Worm (Caenorhabditis elegans) whole organism, young adult: ENCODE measurements around the gene somi-1.

ENCODE experiments used
- D2030.7 ChIP-seq: fragments of 200-800 bp; sonication (Bioruptor generic); IDR thresholded peaks from 2 replicates; pipeline ENCODE4 v1.3.6; 2022; ENCODE audit warnings: missing genetic modification reagents, missing genetic modification characterization, missing compliant biosample characterization
- F22D6.2 ChIP-seq: sonication (generic microtip); optimal IDR thresholded peaks from 2 replicates; lab custom pipeline; 2016; ENCODE audit warnings: mild to moderate bottlenecking, missing genetic modification characterization, missing compliant biosample characterization
- F23B12.7 ChIP-seq: sonication (generic microtip); optimal IDR thresholded peaks from 2 replicates; lab custom pipeline; 2017; ENCODE audit warnings: missing genetic modification characterization, mild to moderate bottlenecking, missing compliant biosample characterization, antibody characterized with exemption, moderate library complexity; ENCODE audit not compliant: insufficient read depth
- F52B5.7 ChIP-seq: sonication (generic microtip); optimal IDR thresholded peaks from 2 replicates; lab custom pipeline; 2016; ENCODE audit warnings: mild to moderate bottlenecking, missing genetic modification characterization, missing compliant biosample characterization
- F57A8.1 ChIP-seq: fragments of 200-800 bp; sonication (Bioruptor generic); optimal IDR thresholded peaks from 2 replicates; lab custom pipeline; 2018; ENCODE audit warnings: mild to moderate bottlenecking, missing genetic modification characterization, moderate library complexity, missing compliant biosample characterization
- K11D2.4 ChIP-seq: fragments of 200-800 bp; sonication (Bioruptor generic); IDR thresholded peaks from 2 replicates; pipeline ENCODE4 v1.3.6; 2022; ENCODE audit warnings: missing genetic modification reagents, missing genetic modification characterization, missing compliant biosample characterization
- T26A5.8 ChIP-seq: sonication (generic microtip); optimal IDR thresholded peaks from 2 replicates; lab custom pipeline; 2016; ENCODE audit warnings: missing genetic modification characterization, missing compliant biosample characterization
- Y56A3A.18 ChIP-seq: fragments of 200-800 bp; sonication (Bioruptor generic); IDR thresholded peaks from 2 replicates; pipeline ENCODE4 v1.3.6; 2022; ENCODE audit warnings: missing genetic modification reagents, missing genetic modification characterization, missing compliant biosample characterization
- ZK185.1 ChIP-seq: sonication (generic microtip); optimal IDR thresholded peaks from 2 replicates; lab custom pipeline; 2016; ENCODE audit warnings: mild to moderate bottlenecking, missing genetic modification characterization, missing compliant biosample characterization; ENCODE audit not compliant: poor library complexity, severe bottlenecking
- cebp-1 ChIP-seq, 2 experiments: fragments of 200-800 bp in 1 of 2; sonication (Bioruptor generic) in 1 of 2; sonication (generic microtip) in 1 of 2; IDR thresholded peaks in 1 of 2; optimal IDR thresholded peaks in 1 of 2; 2 replicates each; pipeline versions ENCODE4 v1.3.6 to Lab custom; 2017 to 2022; ENCODE audit warnings: missing compliant biosample characterization in 2 of 2, missing genetic modification characterization in 2 of 2, mild to moderate bottlenecking in 1 of 2, missing genetic modification reagents in 1 of 2, moderate library complexity in 1 of 2
- ceh-27 ChIP-seq: fragments of 200-800 bp; sonication (Bioruptor generic); optimal IDR thresholded peaks from 2 replicates; lab custom pipeline; 2018; ENCODE audit warnings: mild to moderate bottlenecking, missing genetic modification characterization, moderate library complexity, missing compliant biosample characterization
- dpff-1 ChIP-seq: sonication (generic microtip); optimal IDR thresholded peaks from 2 replicates; lab custom pipeline; 2017; ENCODE audit warnings: mild to moderate bottlenecking, missing genetic modification characterization, missing compliant biosample characterization
- dpl-1 ChIP-seq: fragments of 150-350 bp; optimal IDR thresholded peaks from 2 replicates; lab custom pipeline; 2014; ENCODE audit warnings: missing biosample characterization, missing genetic modification reagents, missing genetic modification characterization
- egl-44 ChIP-seq: fragments of 200-800 bp; sonication (Bioruptor generic); IDR thresholded peaks from 2 replicates; pipeline ENCODE4 v1.3.6; 2022; ENCODE audit warnings: missing genetic modification reagents, missing genetic modification characterization, missing compliant biosample characterization
- egrh-3 ChIP-seq: fragments of 200-800 bp; sonication (Bioruptor generic); IDR thresholded peaks from 2 replicates; pipeline ENCODE4 v1.3.6; 2022; ENCODE audit warnings: missing genetic modification reagents, missing genetic modification characterization, missing compliant biosample characterization
- ekl-4 ChIP-seq: fragments of 200-800 bp; sonication (Bioruptor generic); IDR thresholded peaks from 2 replicates; pipeline ENCODE4 v1.3.6; 2022; ENCODE audit warnings: missing genetic modification reagents, missing genetic modification characterization, missing compliant biosample characterization
- ets-4 ChIP-seq: fragments of 200-800 bp; sonication (Bioruptor generic); optimal IDR thresholded peaks from 2 replicates; lab custom pipeline; 2018; ENCODE audit warnings: mild to moderate bottlenecking, missing genetic modification characterization, missing compliant biosample characterization
- gei-17 ChIP-seq: fragments of 200-800 bp; sonication (Bioruptor generic); optimal IDR thresholded peaks from 2 replicates; lab custom pipeline; 2018; ENCODE audit warnings: mild to moderate bottlenecking, missing genetic modification characterization, missing compliant biosample characterization
- hmg-1.2 ChIP-seq: fragments of 200-800 bp; sonication (Bioruptor generic); IDR thresholded peaks from 2 replicates; pipeline ENCODE4 v1.3.6; 2022; ENCODE audit warnings: missing genetic modification reagents, missing genetic modification characterization, missing compliant biosample characterization
- let-607 ChIP-seq, 2 experiments: fragments of 200-800 bp in 1 of 2; sonication (Bioruptor generic) in 1 of 2; sonication (generic microtip) in 1 of 2; optimal IDR thresholded peaks; 2 replicates each; lab custom pipeline; 2016 to 2018; ENCODE audit warnings: mild to moderate bottlenecking in 2 of 2, missing compliant biosample characterization in 2 of 2, missing genetic modification characterization in 2 of 2, moderate library complexity in 2 of 2, missing genotype in 1 of 2
- lin-35 ChIP-seq, 3 experiments: fragments of 150-350 bp in 2 of 3; sonication (generic microtip) in 1 of 3; optimal IDR thresholded peaks; 2 replicates each; lab custom pipeline; 2014 to 2018; ENCODE audit warnings: missing biosample characterization in 3 of 3, missing genetic modification characterization in 3 of 3, missing genetic modification reagents in 3 of 3
- lin-40 ChIP-seq: sonication (generic microtip); optimal IDR thresholded peaks from 2 replicates; lab custom pipeline; 2016; ENCODE audit warnings: missing genetic modification characterization, mild to moderate bottlenecking, missing compliant biosample characterization, missing genotype, missing genetic modification reagents
- madf-10 ChIP-seq: sonication (generic microtip); optimal IDR thresholded peaks from 2 replicates; lab custom pipeline; 2016; ENCODE audit warnings: mild to moderate bottlenecking, missing genetic modification characterization, missing compliant biosample characterization
- madf-3 ChIP-seq: fragments of 200-800 bp; sonication (Bioruptor generic); IDR thresholded peaks from 2 replicates; pipeline ENCODE4 v1.3.6; 2022; ENCODE audit warnings: missing genetic modification reagents, missing genetic modification characterization, missing compliant biosample characterization
- madf-6 ChIP-seq: fragments of 200-800 bp; sonication (Bioruptor generic); IDR thresholded peaks from 2 replicates; pipeline ENCODE4 v1.3.6; 2022; ENCODE audit warnings: missing genetic modification reagents, missing genetic modification characterization, missing compliant biosample characterization
- mcd-1 ChIP-seq: fragments of 200-800 bp; sonication (Bioruptor generic); IDR thresholded peaks from 2 replicates; pipeline ENCODE4 v1.3.6; 2022; ENCODE audit warnings: missing genetic modification reagents, missing genetic modification characterization, missing compliant biosample characterization
- mes-4 ChIP-seq: sonication (generic microtip); optimal IDR thresholded peaks from 2 replicates; lab custom pipeline; 2016; ENCODE audit warnings: missing genotype, missing genetic modification characterization, missing compliant biosample characterization
- nfya-1 ChIP-seq: sonication (generic microtip); optimal IDR thresholded peaks from 2 replicates; lab custom pipeline; 2017; ENCODE audit warnings: antibody characterized with exemption, missing compliant biosample characterization, missing genetic modification characterization, borderline replicate concordance; ENCODE audit not compliant: insufficient read depth
- nfyb-1 ChIP-seq: fragments of 200-800 bp; sonication (Bioruptor generic); IDR thresholded peaks from 2 replicates; pipeline ENCODE4 v1.3.6; 2022; ENCODE audit warnings: missing genetic modification reagents, missing genetic modification characterization, missing compliant biosample characterization
- nhr-80 ChIP-seq: sonication (generic microtip); optimal IDR thresholded peaks from 2 replicates; lab custom pipeline; 2016; ENCODE audit warnings: missing genetic modification characterization, missing compliant biosample characterization
- nhr-90 ChIP-seq: sonication (generic microtip); optimal IDR thresholded peaks from 2 replicates; lab custom pipeline; 2016; ENCODE audit warnings: missing genotype, mild to moderate bottlenecking, missing genetic modification characterization, missing compliant biosample characterization
- pbrm-1 ChIP-seq: fragments of 200-800 bp; sonication (Bioruptor generic); IDR thresholded peaks from 2 replicates; pipeline ENCODE4 v1.3.6; 2022; ENCODE audit warnings: missing genetic modification reagents, missing genetic modification characterization, missing compliant biosample characterization
- rec-8 ChIP-seq, 2 experiments: sonication (generic microtip); optimal IDR thresholded peaks; 2 replicates each; lab custom pipeline; 2016; ENCODE audit warnings: mild to moderate bottlenecking in 2 of 2, missing genetic modification characterization in 2 of 2, missing genetic modification reagents in 2 of 2, missing genotype in 2 of 2, missing biosample characterization in 1 of 2, missing compliant biosample characterization in 1 of 2, moderate library complexity in 1 of 2
- repo-1 ChIP-seq: sonication (generic microtip); optimal IDR thresholded peaks from 2 replicates; lab custom pipeline; 2017; ENCODE audit warnings: mild to moderate bottlenecking, missing genetic modification characterization, missing compliant biosample characterization
- rpc-1 ChIP-seq, 2 experiments: fragments of 150-350 bp in 1 of 2; sonication (generic microtip) in 1 of 2; optimal IDR thresholded peaks; 2 replicates each; lab custom pipeline; 2014 to 2018; ENCODE audit warnings: missing biosample characterization in 1 of 2, missing genetic modification characterization in 1 of 2, missing genetic modification reagents in 1 of 2, missing genotype in 1 of 2
- sdz-38 ChIP-seq: sonication (generic microtip); optimal IDR thresholded peaks from 2 replicates; lab custom pipeline; 2016; ENCODE audit warnings: missing genotype, missing genetic modification characterization, missing compliant biosample characterization
- snpc-1.1 ChIP-seq: sonication (generic microtip); optimal IDR thresholded peaks from 2 replicates; lab custom pipeline; 2017; ENCODE audit warnings: missing genetic modification characterization, mild to moderate bottlenecking, missing compliant biosample characterization, antibody characterized with exemption, moderate library complexity, missing genotype, missing genetic modification reagents; ENCODE audit not compliant: insufficient read depth
- somi-1 ChIP-seq: fragments of 200-800 bp; sonication (Bioruptor generic); optimal IDR thresholded peaks from 2 replicates; lab custom pipeline; 2018; ENCODE audit warnings: mild to moderate bottlenecking, missing genetic modification characterization, missing compliant biosample characterization
- sptf-2 ChIP-seq: fragments of 200-800 bp; sonication (Bioruptor generic); optimal IDR thresholded peaks from 2 replicates; lab custom pipeline; 2018; ENCODE audit warnings: mild to moderate bottlenecking, missing genetic modification characterization, missing compliant biosample characterization
- unc-130 ChIP-seq: sonication (generic microtip); optimal IDR thresholded peaks from 2 replicates; lab custom pipeline; 2016; ENCODE audit warnings: missing genetic modification reagents, missing genetic modification characterization, missing compliant biosample characterization
- xnd-1 ChIP-seq: sonication (generic microtip); optimal IDR thresholded peaks from 2 replicates; lab custom pipeline; 2016; ENCODE audit warnings: missing genotype, missing genetic modification reagents, missing genetic modification characterization, missing compliant biosample characterization
- zfh-2 ChIP-seq: fragments of 200-800 bp; sonication (Bioruptor generic); conservative IDR thresholded peaks from 2 replicates; pipeline ENCODE4 v1.3.6; 2022; ENCODE audit warnings: missing genetic modification reagents, missing genetic modification characterization, missing compliant biosample characterization
- ztf-26 ChIP-seq: sonication (generic microtip); optimal IDR thresholded peaks from 2 replicates; lab custom pipeline; 2017; ENCODE audit warnings: missing genetic modification characterization, missing compliant biosample characterization
- ztf-3 ChIP-seq: fragments of 200-800 bp; sonication (Bioruptor generic); optimal IDR thresholded peaks from 2 replicates; lab custom pipeline; 2018; ENCODE audit warnings: mild to moderate bottlenecking, missing genetic modification characterization, missing compliant biosample characterization

The somi-1 gene

ce11 chrV:13385798-13386197 lies 5.4 kb downstream of the somi-1 start, which contains the start of gene gcy-34:
gcy-34 (minus strand) TSS chrV:13385898.
- TF ChIP-seq sdz-38 (tag; lab: Kevin White, UChicago): no peak
- no peak for TF ChIP-seq madf-3 (GFP tag; lab: Robert Waterston, UW)
- TF ChIP-seq let-607 (tag; optimal IDR thresholded peaks at IDR 0.05; lab: Kevin White, UChicago): no peak
- no peak for TF ChIP-seq gei-17
- TF ChIP-seq zfh-2 (GFP tag; lab: Robert Waterston, UW): no peak
- no peak for TF ChIP-seq lin-40 (tag; lab: Kevin White, UChicago)
- TF ChIP-seq nhr-90: no peak
- TF ChIP-seq rec-8 (tag; optimal IDR thresholded peaks at IDR 0.05; lab: Kevin White, UChicago): no peak
- TF ChIP-seq xnd-1 (tag; lab: Kevin White, UChicago): no peak
- no peak for TF ChIP-seq hmg-1.2 (GFP tag; lab: Robert Waterston, UW)
- TF ChIP-seq ZK185.1 (tag; lab: Kevin White, UChicago): no peak
- no peak for TF ChIP-seq ets-4 (GFP tag; lab: Kevin White, UChicago)
- TF ChIP-seq somi-1 (GFP tag; lab: Kevin White, UChicago): no peak
- TF ChIP-seq F23B12.7 (tag; lab: Kevin White, UChicago): no peak
- TF ChIP-seq F52B5.7 (tag; lab: Kevin White, UChicago): no peak
- no peak for TF ChIP-seq Y56A3A.18
- TF ChIP-seq snpc-1.1: no peak

ce11 chrV:13380980-13381379 lies 10.2 kb downstream of the somi-1 start, which contains the start of gene cpz-2:
cpz-2 (plus strand) TSS chrV:13381189.
- TF ChIP-seq madf-3 (GFP tag; lab: Robert Waterston, UW) (no peak), nhr-80 (tag; lab: Kevin White, UChicago) (peak; percentile 74), T26A5.8 (tag; lab: Kevin White, UChicago) (no peak), pbrm-1 (GFP tag; lab: Robert Waterston, UW) (no peak)

- TF ChIP-seq mes-4 (tag; lab: Kevin White, UChicago) (no peak), dpff-1 (no peak), nfya-1 (tag; lab: Kevin White, UChicago) (no peak), sptf-2 (GFP tag; lab: Kevin White, UChicago) (no peak), ztf-3 (GFP tag; lab: Kevin White, UChicago) (no peak), ceh-27 (GFP tag; lab: Kevin White, UChicago) (peak; percentile 9), mcd-1 (GFP tag; lab: Robert Waterston, UW) (no peak), F57A8.1 (GFP tag; lab: Kevin White, UChicago) (no peak), cebp-1 (GFP tag; IDR thresholded peaks at IDR 0.05; lab: Robert Waterston, UW) (peak; percentile 50; the same call in 1 of the 2 replicates), cebp-1 (tag; optimal IDR thresholded peaks at IDR 0.05; lab: Kevin White, UChicago) (peak; percentile 79), K11D2.4 (GFP tag; lab: Robert Waterston, UW) (0 out of 2 replicates have a peak, but pooled peaks have one; percentile 66), somi-1 (GFP tag; lab: Kevin White, UChicago) (peak; percentile 42), dpl-1 (no peak), repo-1 (tag; lab: Kevin White, UChicago) (no peak), egl-44 (GFP tag; lab: Robert Waterston, UW) (0 out of 2 replicates have a peak, but pooled peaks have one; percentile 15), ztf-26 (peak; percentile 73), lin-35 (GFP tag; optimal IDR thresholded peaks at IDR 0.05; lab: Kevin White, UChicago) (no peak), rec-8 (tag; optimal IDR thresholded peaks at IDR 0.05; lab: Kevin White, UChicago) (no peak), D2030.7 (no peak), unc-130 (GFP tag; lab: Kevin White, UChicago) (no peak), rpc-1 (optimal IDR thresholded peaks at IDR 0.05; lab: Kevin White, UChicago) (no peak), rpc-1 (tag; optimal IDR thresholded peaks at IDR 0.05; lab: Kevin White, UChicago) (no peak), madf-6 (GFP tag; lab: Robert Waterston, UW) (no peak), F22D6.2 (tag; lab: Kevin White, UChicago) (no peak), ekl-4 (GFP tag; lab: Robert Waterston, UW) (no peak), egrh-3 (GFP tag; lab: Robert Waterston, UW) (no peak), nfyb-1 (GFP tag; lab: Robert Waterston, UW) (no peak), madf-10 (tag; lab: Kevin White, UChicago) (no peak), ets-4 (GFP tag; lab: Kevin White, UChicago) (no peak)
Observed at ce11 chrV:13380178-13380577, 11.0 kb downstream of the somi-1 start, which contains the start of gene ifbp-1. ifbp-1 (minus strand) TSS chrV:13380262.
